Fruit fly (Drosophila melanogaster) whole organism, embryonic: ENCODE results near the gene CG15408.
A peak's percentile ranks its signal among the peaks of the same experiment; 100 is the strongest.

ENCODE experiments used
- Atf3 ChIP-seq: fragments of 200-800 bp; sonication (Bioruptor generic); optimal IDR thresholded peaks from 3 replicates; lab custom pipeline; 2016; ENCODE audit warnings: missing biosample characterization, missing genetic modification characterization
- CG10431 ChIP-seq: fragments of 200-800 bp; sonication (Bioruptor generic); optimal IDR thresholded peaks from 3 replicates; lab custom pipeline; 2018; ENCODE audit warnings: missing biosample characterization, mild to moderate bottlenecking, missing genetic modification characterization
- CG10565 ChIP-seq: fragments of 200-800 bp; sonication (Bioruptor generic); optimal IDR thresholded peaks from 3 replicates; lab custom pipeline; 2016; ENCODE audit warnings: missing biosample characterization, mild to moderate bottlenecking, missing genetic modification characterization
- CG11696 ChIP-seq: fragments of 200-800 bp; sonication (Bioruptor generic); IDR thresholded peaks from 2 replicates; pipeline ENCODE4 v1.3.6; 2022; ENCODE audit warnings: missing biosample characterization, missing genetic modification characterization
- CG12219 ChIP-seq: fragments of 200-800 bp; sonication (Bioruptor generic); optimal IDR thresholded peaks from 3 replicates; lab custom pipeline; 2018; ENCODE audit warnings: missing biosample characterization, mild to moderate bottlenecking, missing genetic modification characterization
- CG12942 ChIP-seq: fragments of 200-800 bp; sonication (Bioruptor generic); optimal IDR thresholded peaks from 3 replicates; lab custom pipeline; 2016; ENCODE audit warnings: missing biosample characterization, missing genetic modification characterization
- CG15269 ChIP-seq: fragments of 200-800 bp; sonication (Bioruptor generic); optimal IDR thresholded peaks from 2 replicates; lab custom pipeline; 2018; ENCODE audit warnings: missing biosample characterization, mild to moderate bottlenecking, missing genetic modification characterization, moderate library complexity
- CG1647 ChIP-seq: fragments of 200-800 bp; sonication (Bioruptor generic); optimal IDR thresholded peaks from 3 replicates; lab custom pipeline; 2016; ENCODE audit warnings: missing biosample characterization, missing genetic modification characterization
- CG17612 ChIP-seq: fragments of 200-800 bp; sonication (Bioruptor generic); IDR thresholded peaks from 2 replicates; pipeline ENCODE4 v1.3.6; 2022; ENCODE audit warnings: missing biosample characterization, missing genetic modification characterization
- CG2116 ChIP-seq: fragments of 200-800 bp; sonication (Bioruptor generic); optimal IDR thresholded peaks from 3 replicates; lab custom pipeline; 2018; ENCODE audit warnings: missing biosample characterization, mild to moderate bottlenecking, missing genetic modification characterization
- CG2120 ChIP-seq: fragments of 200-800 bp; sonication (Bioruptor generic); optimal IDR thresholded peaks from 3 replicates; lab custom pipeline; 2016; ENCODE audit warnings: missing biosample characterization, missing genetic modification characterization
- CG2129 ChIP-seq: fragments of 200-800 bp; sonication (Bioruptor generic); IDR thresholded peaks from 2 replicates; pipeline ENCODE4 v1.3.6; 2022; ENCODE audit warnings: missing biosample characterization, missing genetic modification characterization; ENCODE audit not compliant: partially characterized antibody
- CG32532 ChIP-seq: fragments of 200-800 bp; sonication (Bioruptor generic); IDR thresholded peaks from 2 replicates; pipeline ENCODE4 v1.3.6; 2022; ENCODE audit warnings: missing biosample characterization, missing genetic modification characterization
- CG3407 ChIP-seq: fragments of 200-800 bp; sonication (Bioruptor generic); optimal IDR thresholded peaks from 2 replicates; lab custom pipeline; 2018; ENCODE audit warnings: missing biosample characterization, mild to moderate bottlenecking, missing genetic modification characterization
- CG3726 ChIP-seq: fragments of 200-800 bp; sonication (Bioruptor generic); IDR thresholded peaks from 3 replicates; pipeline ENCODE4, ENCODE4 v1.3.6; 2022; ENCODE audit warnings: missing biosample characterization, missing genetic modification characterization
- CG43689 ChIP-seq: fragments of 200-800 bp; sonication (Bioruptor generic); IDR thresholded peaks from 2 replicates; pipeline ENCODE4 v1.3.6; 2022; ENCODE audit warnings: missing biosample characterization, missing genetic modification characterization
- CG4854 ChIP-seq: fragments of 200-800 bp; sonication (Bioruptor generic); optimal IDR thresholded peaks from 2 replicates; lab custom pipeline; 2016; ENCODE audit warnings: missing biosample characterization, missing genetic modification characterization, inconsistent platforms
- CG5953 ChIP-seq: fragments of 200-800 bp; sonication (Bioruptor generic); IDR thresholded peaks from 2 replicates; pipeline ENCODE4 v1.3.6; 2022; ENCODE audit warnings: missing biosample characterization, missing genetic modification characterization
- CG6272 ChIP-seq: fragments of 200-800 bp; sonication (Bioruptor generic); IDR thresholded peaks from 2 replicates; pipeline ENCODE4 v1.3.6; 2022; ENCODE audit warnings: missing biosample characterization, missing genetic modification characterization
- CG6654 ChIP-seq: fragments of 200-800 bp; sonication (Bioruptor generic); optimal IDR thresholded peaks from 2 replicates; lab custom pipeline; 2017; ENCODE audit warnings: missing biosample characterization, mild to moderate bottlenecking, missing genetic modification characterization
- CG7372 ChIP-seq: fragments of 200-800 bp; sonication (Bioruptor generic); IDR thresholded peaks from 2 replicates; pipeline ENCODE4 v1.3.6; 2022; ENCODE audit warnings: missing biosample characterization, missing genetic modification characterization
- CG7928 ChIP-seq: fragments of 200-800 bp; sonication (Bioruptor generic); optimal IDR thresholded peaks from 2 replicates; lab custom pipeline; 2017; ENCODE audit warnings: missing biosample characterization, mild to moderate bottlenecking, missing genetic modification characterization
- CG8478 ChIP-seq: fragments of >200 bp; optimal IDR thresholded peaks from 2 replicates; lab custom pipeline; 2018
- Camta ChIP-seq: fragments of 200-800 bp; sonication (Bioruptor generic); optimal IDR thresholded peaks from 2 replicates; lab custom pipeline; 2016; ENCODE audit warnings: missing biosample characterization, missing genetic modification characterization
- CoRest ChIP-seq: fragments of 200-800 bp; sonication (Bioruptor generic); optimal IDR thresholded peaks from 3 replicates; lab custom pipeline; 2018; ENCODE audit warnings: missing biosample characterization, mild to moderate bottlenecking, missing genetic modification characterization, moderate library complexity
- Dfd ChIP-seq, 2 experiments: fragments of >200 bp; optimal IDR thresholded peaks; 2 replicates each; lab custom pipeline; 2017; ENCODE audit warnings: missing biosample characterization in 2 of 2, missing genetic modification characterization in 2 of 2
- Drgx ChIP-seq: fragments of 200-800 bp; sonication (Bioruptor generic); IDR thresholded peaks from 2 replicates; pipeline ENCODE4 v1.3.6; 2022; ENCODE audit warnings: missing biosample characterization, missing genetic modification characterization
- Fer2 ChIP-seq: fragments of 200-800 bp; sonication (Bioruptor generic); optimal IDR thresholded peaks from 2 replicates; lab custom pipeline; 2018; ENCODE audit warnings: missing biosample characterization, mild to moderate bottlenecking, missing genetic modification characterization, moderate library complexity
- HLH3B ChIP-seq: fragments of 200-800 bp; sonication (Bioruptor generic); IDR thresholded peaks from 2 replicates; pipeline ENCODE4 v1.3.6; 2022; ENCODE audit warnings: missing biosample characterization, missing genetic modification characterization
- Hey ChIP-seq: fragments of 200-800 bp; sonication (Bioruptor generic); optimal IDR thresholded peaks from 3 replicates; lab custom pipeline; 2018; ENCODE audit warnings: missing biosample characterization, mild to moderate bottlenecking, missing genetic modification characterization
- Hr3 ChIP-seq: fragments of 200-800 bp; sonication (Bioruptor generic); optimal IDR thresholded peaks from 3 replicates; lab custom pipeline; 2016; ENCODE audit warnings: missing biosample characterization, missing genetic modification characterization
- Hr51 ChIP-seq, 2 experiments: fragments of 200-800 bp; sonication (Bioruptor generic); optimal IDR thresholded peaks; 2 replicates in 1 of 2; 3 replicates in 1 of 2; lab custom pipeline; 2016 to 2018; ENCODE audit warnings: missing biosample characterization in 2 of 2, missing genetic modification characterization in 2 of 2, mild to moderate bottlenecking in 1 of 2, moderate library complexity in 1 of 2
- Hr78 ChIP-seq, 2 experiments: fragments of 200-800 bp in 1 of 2; fragments of >200 bp in 1 of 2; sonication (Bioruptor generic) in 1 of 2; optimal IDR thresholded peaks; 2 replicates each; lab custom pipeline; 2017 to 2019; ENCODE audit warnings: missing biosample characterization in 2 of 2, missing genetic modification characterization in 2 of 2, mild to moderate bottlenecking in 1 of 2, moderate library complexity in 1 of 2
- Max ChIP-seq: fragments of 200-800 bp; sonication (Bioruptor generic); optimal IDR thresholded peaks from 2 replicates; lab custom pipeline; 2016; ENCODE audit warnings: missing biosample characterization, mild to moderate bottlenecking, missing genetic modification characterization
- Nf-YC ChIP-seq: fragments of 200-800 bp; optimal IDR thresholded peaks from 3 replicates; lab custom pipeline; 2019; ENCODE audit warnings: missing biosample characterization, mild to moderate bottlenecking, missing genetic modification characterization, moderate library complexity
- NfI ChIP-seq: fragments of 200-800 bp; sonication (Bioruptor generic); optimal IDR thresholded peaks from 3 replicates; lab custom pipeline; 2018; ENCODE audit warnings: missing biosample characterization, mild to moderate bottlenecking, missing genetic modification characterization, moderate library complexity
- Ptx1 ChIP-seq: fragments of 200-800 bp; sonication (Bioruptor generic); IDR thresholded peaks from 2 replicates; pipeline ENCODE4 v1.3.6; 2022; ENCODE audit warnings: missing biosample characterization, missing genetic modification characterization
- Rx ChIP-seq: fragments of 200-800 bp; sonication (Bioruptor generic); IDR thresholded peaks from 2 replicates; pipeline ENCODE4 v1.3.6; 2022; ENCODE audit warnings: missing biosample characterization, missing genetic modification characterization
- al ChIP-seq: fragments of 200-800 bp; sonication (Bioruptor generic); IDR thresholded peaks from 2 replicates; pipeline ENCODE4 v1.3.6; 2022; ENCODE audit warnings: missing biosample characterization, missing genetic modification characterization
- ara ChIP-seq: fragments of 200-800 bp; sonication (Bioruptor generic); IDR thresholded peaks from 2 replicates; pipeline ENCODE4 v1.3.6; 2022; ENCODE audit warnings: missing biosample characterization, missing genetic modification characterization
- cad ChIP-seq: fragments of >200 bp; optimal IDR thresholded peaks from 2 replicates; lab custom pipeline; 2017; ENCODE audit warnings: missing biosample characterization, missing genetic modification characterization
- chn ChIP-seq: fragments of 200-800 bp; sonication (Bioruptor generic); optimal IDR thresholded peaks from 2 replicates; lab custom pipeline; 2016; ENCODE audit warnings: missing biosample characterization, missing genetic modification characterization
- fd102C ChIP-seq: fragments of 200-800 bp; sonication (Bioruptor generic); optimal IDR thresholded peaks from 2 replicates; lab custom pipeline; 2018; ENCODE audit warnings: missing biosample characterization, mild to moderate bottlenecking, missing genetic modification characterization, moderate library complexity
- fd64A ChIP-seq: fragments of 200-800 bp; sonication (Bioruptor generic); optimal IDR thresholded peaks from 3 replicates; lab custom pipeline; 2018; ENCODE audit warnings: missing biosample characterization, mild to moderate bottlenecking, missing genetic modification characterization
- jumu ChIP-seq: fragments of 200-800 bp; sonication (Bioruptor generic); optimal IDR thresholded peaks from 3 replicates; lab custom pipeline; 2016; ENCODE audit warnings: missing biosample characterization, missing genetic modification characterization
- otp ChIP-seq: fragments of 200-800 bp; sonication (Bioruptor generic); IDR thresholded peaks from 3 replicates; pipeline ENCODE4, ENCODE4 v1.3.6; 2022; ENCODE audit warnings: missing biosample characterization, missing genetic modification characterization
- pum ChIP-seq: fragments of 200-800 bp; sonication (Bioruptor generic); optimal IDR thresholded peaks from 2 replicates; lab custom pipeline; 2016; ENCODE audit warnings: missing biosample characterization, missing genetic modification characterization
- ro ChIP-seq: fragments of 200-800 bp; sonication (Bioruptor generic); IDR thresholded peaks from 2 replicates; pipeline ENCODE4 v1.3.6; 2022; ENCODE audit warnings: missing biosample characterization, missing genetic modification characterization
- sens ChIP-seq: fragments of 200-800 bp; sonication (Bioruptor generic); peaks from one replicate; lab custom pipeline; 2016; ENCODE audit warnings: missing biosample characterization, missing genetic modification characterization
- sob ChIP-seq: fragments of 200-800 bp; sonication (Bioruptor generic); IDR thresholded peaks from 2 replicates; pipeline ENCODE4 v1.3.6; 2022; ENCODE audit warnings: missing biosample characterization, missing genetic modification characterization
- stwl ChIP-seq: fragments of 200-800 bp; sonication (Bioruptor generic); optimal IDR thresholded peaks from 3 replicates; lab custom pipeline; 2018; ENCODE audit warnings: missing biosample characterization, mild to moderate bottlenecking, missing genetic modification characterization, moderate library complexity
- tio ChIP-seq: fragments of 200-800 bp; sonication (Bioruptor generic); optimal IDR thresholded peaks from 2 replicates; lab custom pipeline; 2017; ENCODE audit warnings: missing biosample characterization, missing genetic modification characterization, inconsistent platforms
- zen ChIP-seq: fragments of 200-800 bp; sonication (Bioruptor generic); optimal IDR thresholded peaks from 3 replicates; lab custom pipeline; 2018; ENCODE audit warnings: missing biosample characterization, mild to moderate bottlenecking, missing genetic modification characterization, moderate library complexity

CG15408 gene

DNA sequence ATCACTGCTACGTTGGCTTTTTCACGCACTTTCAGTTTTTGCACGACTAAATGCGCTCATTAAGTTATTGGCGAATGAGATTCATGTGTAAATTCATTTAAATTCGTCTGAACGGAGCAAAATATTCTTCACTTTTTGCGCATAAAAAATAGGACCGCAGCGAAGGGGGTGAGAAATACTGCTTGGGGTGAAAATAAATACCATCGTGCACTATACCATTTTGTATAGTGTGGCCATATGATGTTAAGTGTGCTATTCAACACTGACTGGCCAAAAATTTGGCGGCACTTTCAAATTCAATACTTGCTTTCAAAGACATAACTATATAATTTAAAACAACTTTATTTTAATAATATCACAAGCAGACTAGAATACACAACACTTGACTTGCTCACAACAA lies 40.6 kb downstream of the CG15408 start, which contains the start of gene GramD1B (continued):
- no peak for TF ChIP-seq CG7928 (GFP tag; lab: Kevin White, UChicago)
- TF ChIP-seq CG3726 (GFP tag; lab: Robert Waterston, UW): no peak
- TF ChIP-seq fd102C: no peak
- TF ChIP-seq Hey (tag; lab: Kevin White, UChicago): no peak
- TF ChIP-seq CG2116 (GFP tag; lab: Kevin White, UChicago): peak; percentile 33
- no peak for TF ChIP-seq Dfd (GFP tag; optimal IDR thresholded peaks at IDR 0.05; lab: Kevin White, UChicago)
- no peak for TF ChIP-seq Camta
- TF ChIP-seq CG4854 (GFP tag; lab: Kevin White, UChicago): no peak
- no peak for TF ChIP-seq ro (GFP tag; lab: Robert Waterston, UW)
- no peak for TF ChIP-seq CG2129 (GFP tag; lab: Robert Waterston, UW)
- TF ChIP-seq Nf-YC: no peak
- no peak for TF ChIP-seq Rx
- no peak for TF ChIP-seq CG5953 (GFP tag; lab: Robert Waterston, UW)
- TF ChIP-seq jumu (GFP tag; lab: Kevin White, UChicago): no peak
- TF ChIP-seq CG43689 (GFP tag; lab: Robert Waterston, UW): no peak
- peak; percentile 25 for TF ChIP-seq zen
- TF ChIP-seq Fer2: no peak
- no peak for TF ChIP-seq sob (GFP tag; lab: Robert Waterston, UW)
- TF ChIP-seq cad: no peak
- no peak for TF ChIP-seq HLH3B (GFP tag; lab: Robert Waterston, UW)
- no peak for TF ChIP-seq CG6654
- no peak for TF ChIP-seq Max (GFP tag; lab: Kevin White, UChicago)
- no peak for TF ChIP-seq pum
- no peak for TF ChIP-seq otp (GFP tag; lab: Robert Waterston, UW)
- no peak for TF ChIP-seq CG15269
- TF ChIP-seq CG32532: no peak
- no peak for TF ChIP-seq CG1647 (GFP tag; lab: Kevin White, UChicago)
- TF ChIP-seq CG3407: no peak
- no peak for TF ChIP-seq Hr3 (GFP tag; lab: Kevin White, UChicago)
- TF ChIP-seq NfI (GFP tag; lab: Kevin White, UChicago): peak; percentile 34
- peak; percentile 53 for TF ChIP-seq CG2120 (GFP tag; lab: Kevin White, UChicago)
- no peak for TF ChIP-seq Atf3 (GFP tag; lab: Kevin White, UChicago)
- no peak for TF ChIP-seq CG12219 (GFP tag; lab: Kevin White, UChicago)
- TF ChIP-seq ara (GFP tag; lab: Robert Waterston, UW): no peak
- TF ChIP-seq sens: peak; percentile 84
- no peak for TF ChIP-seq CG7372
- no peak for TF ChIP-seq CG12942 (GFP tag; lab: Kevin White, UChicago)
- no peak for TF ChIP-seq Hr51 (GFP tag; optimal IDR thresholded peaks at IDR 0.05; lab: Kevin White, UChicago)
- no peak for TF ChIP-seq Ptx1
- TF ChIP-seq fd64A (GFP tag; lab: Kevin White, UChicago): no peak
- no peak for TF ChIP-seq tio (GFP tag; lab: Kevin White, UChicago)
- TF ChIP-seq CG10431 (GFP tag; lab: Kevin White, UChicago): no peak
- no peak for TF ChIP-seq CG10565 (GFP tag; lab: Kevin White, UChicago)
- TF ChIP-seq al: no peak
- no peak for TF ChIP-seq CG17612 (GFP tag; lab: Robert Waterston, UW)
- no peak for TF ChIP-seq CG6272 (GFP tag; lab: Robert Waterston, UW)
- no peak for TF ChIP-seq CG11696 (GFP tag; lab: Robert Waterston, UW)
- peak; percentile 26 for TF ChIP-seq chn (GFP tag; lab: Kevin White, UChicago)
- TF ChIP-seq CoRest (tag; lab: Kevin White, UChicago): peak; percentile 18
- TF ChIP-seq stwl (tag; lab: Kevin White, UChicago): peak; percentile 97
- no peak for TF ChIP-seq Drgx (GFP tag; lab: Robert Waterston, UW)
- no peak for TF ChIP-seq Hr78 (GFP tag; optimal IDR thresholded peaks at IDR 0.05; lab: Kevin White, UChicago)
- no peak for TF ChIP-seq CG8478 (lab: Kevin White, UChicago)
